Fruit fly (Drosophila melanogaster) whole organism, embryonic: ENCODE measurements around the gene pcm.

Experiments
- Ada2b ChIP-seq: fragments of 200-800 bp; sonication (Bioruptor generic); IDR thresholded peaks from 2 replicates; pipeline ENCODE4 v1.3.6; 2022; ENCODE audit warnings: missing biosample characterization, missing genetic modification characterization
- Aef1 ChIP-seq: fragments of 200-800 bp; sonication (Bioruptor generic); IDR thresholded peaks from 3 replicates; pipeline ENCODE4 v1.3.6; 2022; ENCODE audit warnings: missing biosample characterization, missing genetic modification characterization
- Antp ChIP-seq: fragments of 200-800 bp; sonication (Bioruptor generic); optimal IDR thresholded peaks from 3 replicates; lab custom pipeline; 2016; ENCODE audit warnings: missing biosample characterization, missing genetic modification characterization
- Atf3 ChIP-seq: fragments of 200-800 bp; sonication (Bioruptor generic); optimal IDR thresholded peaks from 3 replicates; lab custom pipeline; 2016; ENCODE audit warnings: missing biosample characterization, missing genetic modification characterization
- CG10267 ChIP-seq: fragments of 200-800 bp; sonication (Bioruptor generic); optimal IDR thresholded peaks from 2 replicates; lab custom pipeline; 2018; ENCODE audit warnings: missing biosample characterization, mild to moderate bottlenecking, missing genetic modification characterization, moderate library complexity
- CG10274 ChIP-seq: fragments of 200-800 bp; sonication (Bioruptor generic); optimal IDR thresholded peaks from 3 replicates; lab custom pipeline; 2017; ENCODE audit warnings: missing biosample characterization, mild to moderate bottlenecking, missing genetic modification characterization
- CG1233 ChIP-seq: fragments of 200-800 bp; sonication (Bioruptor generic); optimal IDR thresholded peaks from 4 replicates; lab custom pipeline; 2018; ENCODE audit warnings: missing biosample characterization, mild to moderate bottlenecking, missing genetic modification characterization
- CG13894 ChIP-seq: fragments of 200-800 bp; sonication (Bioruptor generic); optimal IDR thresholded peaks from 3 replicates; lab custom pipeline; 2018; ENCODE audit warnings: missing biosample characterization, mild to moderate bottlenecking, missing genetic modification characterization, moderate library complexity
- CG15073 ChIP-seq: fragments of 200-800 bp; sonication (Bioruptor generic); optimal IDR thresholded peaks from 2 replicates; lab custom pipeline; 2016; ENCODE audit warnings: missing biosample characterization, missing genetic modification characterization
- CG17612 ChIP-seq: fragments of 200-800 bp; sonication (Bioruptor generic); IDR thresholded peaks from 2 replicates; pipeline ENCODE4 v1.3.6; 2022; ENCODE audit warnings: missing biosample characterization, missing genetic modification characterization
- CG2120 ChIP-seq: fragments of 200-800 bp; sonication (Bioruptor generic); optimal IDR thresholded peaks from 3 replicates; lab custom pipeline; 2016; ENCODE audit warnings: missing biosample characterization, missing genetic modification characterization
- CG2129 ChIP-seq: fragments of 200-800 bp; sonication (Bioruptor generic); IDR thresholded peaks from 2 replicates; pipeline ENCODE4 v1.3.6; 2022; ENCODE audit warnings: missing biosample characterization, missing genetic modification characterization; ENCODE audit not compliant: partially characterized antibody
- CG2875 ChIP-seq: fragments of 200-800 bp; sonication (Bioruptor generic); optimal IDR thresholded peaks from 2 replicates; lab custom pipeline; 2017; ENCODE audit warnings: missing biosample characterization, mild to moderate bottlenecking, missing genetic modification characterization, missing genetic modification reagents
- CG32772 ChIP-seq: fragments of 200-800 bp; sonication (Bioruptor generic); IDR thresholded peaks from 2 replicates; pipeline ENCODE4 v1.3.6; 2022; ENCODE audit warnings: missing biosample characterization, missing genetic modification characterization
- CG33557 ChIP-seq: fragments of 200-800 bp; sonication (Bioruptor generic); optimal IDR thresholded peaks from 2 replicates; lab custom pipeline; 2019; ENCODE audit warnings: missing biosample characterization, mild to moderate bottlenecking, missing genetic modification characterization, moderate library complexity
- CG4282 ChIP-seq: fragments of 200-800 bp; sonication (Bioruptor generic); optimal IDR thresholded peaks from 2 replicates; lab custom pipeline; 2016; ENCODE audit warnings: missing biosample characterization, missing genetic modification characterization
- CG4424 ChIP-seq: fragments of 200-800 bp; sonication (Bioruptor generic); optimal IDR thresholded peaks from 3 replicates; lab custom pipeline; 2016; ENCODE audit warnings: missing biosample characterization, missing genetic modification characterization
- CG4730 ChIP-seq: fragments of 200-800 bp; sonication (Bioruptor generic); IDR thresholded peaks from 2 replicates; pipeline ENCODE4 v1.3.6; 2022; ENCODE audit warnings: missing biosample characterization, missing genetic modification characterization
- CG6272 ChIP-seq: fragments of 200-800 bp; sonication (Bioruptor generic); IDR thresholded peaks from 2 replicates; pipeline ENCODE4 v1.3.6; 2022; ENCODE audit warnings: missing biosample characterization, missing genetic modification characterization
- CG7987 ChIP-seq: fragments of 200-800 bp; sonication (Bioruptor generic); optimal IDR thresholded peaks from 2 replicates; lab custom pipeline; 2018; ENCODE audit warnings: missing biosample characterization, mild to moderate bottlenecking, missing genetic modification characterization, moderate library complexity
- CG8944 ChIP-seq: fragments of 200-800 bp; sonication (Bioruptor generic); optimal IDR thresholded peaks from 3 replicates; lab custom pipeline; 2016; ENCODE audit warnings: missing biosample characterization, missing genetic modification characterization
- CG9932 ChIP-seq: fragments of 200-800 bp; sonication (Bioruptor generic); IDR thresholded peaks from 2 replicates; pipeline ENCODE4 v1.3.6; 2022; ENCODE audit warnings: missing biosample characterization, missing genetic modification characterization
- ERR ChIP-seq: fragments of 200-800 bp; sonication (Bioruptor generic); optimal IDR thresholded peaks from 2 replicates; lab custom pipeline; 2016; ENCODE audit warnings: missing biosample characterization, missing genetic modification characterization
- HLH4C ChIP-seq: fragments of 200-800 bp; sonication (Bioruptor generic); IDR thresholded peaks from 3 replicates; pipeline ENCODE4 v1.3.6; 2022; ENCODE audit warnings: missing biosample characterization, missing genetic modification characterization; ENCODE audit not compliant: partially characterized antibody
- HmgD ChIP-seq: fragments of 200-800 bp; sonication (Bioruptor generic); optimal IDR thresholded peaks from 3 replicates; lab custom pipeline; 2016; ENCODE audit warnings: missing biosample characterization, missing genetic modification characterization
- Lhr ChIP-seq: fragments of 200-800 bp; sonication (Bioruptor generic); optimal IDR thresholded peaks from 3 replicates; lab custom pipeline; 2017; ENCODE audit warnings: mild to moderate bottlenecking, missing biosample characterization, missing genetic modification reagents, missing genetic modification characterization
- Meics ChIP-seq: fragments of 200-800 bp; sonication (Bioruptor generic); optimal IDR thresholded peaks from 2 replicates; lab custom pipeline; 2017; ENCODE audit warnings: missing biosample characterization, mild to moderate bottlenecking, missing genetic modification characterization
- Nf-YC ChIP-seq: fragments of 200-800 bp; optimal IDR thresholded peaks from 3 replicates; lab custom pipeline; 2019; ENCODE audit warnings: missing biosample characterization, mild to moderate bottlenecking, missing genetic modification characterization, moderate library complexity
- Side ChIP-seq: fragments of 200-800 bp; sonication (Bioruptor generic); optimal IDR thresholded peaks from 2 replicates; lab custom pipeline; 2016; ENCODE audit warnings: missing biosample characterization, missing genetic modification characterization
- bbx ChIP-seq: fragments of 200-800 bp; sonication (Bioruptor generic); IDR thresholded peaks from 2 replicates; pipeline ENCODE4 v1.3.6; 2022; ENCODE audit warnings: missing biosample characterization, missing genetic modification characterization; ENCODE audit not compliant: partially characterized antibody
- bigmax ChIP-seq: fragments of 200-800 bp; sonication (Bioruptor generic); optimal IDR thresholded peaks from 2 replicates; lab custom pipeline; 2018; ENCODE audit warnings: missing biosample characterization, mild to moderate bottlenecking, missing genetic modification characterization
- bowl ChIP-seq: fragments of 200-800 bp; sonication (Bioruptor generic); IDR thresholded peaks from 2 replicates; pipeline ENCODE4 v1.3.6; 2022; ENCODE audit warnings: missing biosample characterization, missing genetic modification characterization
- cad ChIP-seq: fragments of >200 bp; optimal IDR thresholded peaks from 2 replicates; lab custom pipeline; 2017; ENCODE audit warnings: missing biosample characterization, missing genetic modification characterization
- cwo ChIP-seq: fragments of 200-800 bp; sonication (Bioruptor generic); optimal IDR thresholded peaks from 3 replicates; lab custom pipeline; 2017; ENCODE audit warnings: missing biosample characterization, missing genetic modification characterization, mild to moderate bottlenecking, moderate library complexity, missing genetic modification reagents
- danr ChIP-seq: fragments of 200-800 bp; sonication (Bioruptor generic); IDR thresholded peaks from 2 replicates; pipeline ENCODE4 v1.3.6; 2022; ENCODE audit warnings: missing biosample characterization, missing genetic modification characterization
- dati ChIP-seq: fragments of 200-800 bp; sonication (Bioruptor generic); IDR thresholded peaks from 2 replicates; pipeline ENCODE4 v1.3.6; 2022; ENCODE audit warnings: missing biosample characterization, missing genetic modification characterization
- ems ChIP-seq: fragments of 200-800 bp; sonication (Bioruptor generic); optimal IDR thresholded peaks from 3 replicates; lab custom pipeline; 2016; ENCODE audit warnings: missing biosample characterization, missing genetic modification characterization
- eve ChIP-seq, 2 experiments: fragments of >200 bp; optimal IDR thresholded peaks; 2 replicates each; lab custom pipeline; 2017; ENCODE audit warnings: missing biosample characterization in 2 of 2, missing genetic modification characterization in 2 of 2
- fd3F ChIP-seq: fragments of 200-800 bp; sonication (Bioruptor generic); optimal IDR thresholded peaks from 2 replicates; lab custom pipeline; 2018; ENCODE audit warnings: missing biosample characterization, mild to moderate bottlenecking, missing genetic modification characterization, moderate library complexity
- grn ChIP-seq: fragments of 200-800 bp; sonication (Bioruptor generic); optimal IDR thresholded peaks from 3 replicates; lab custom pipeline; 2017; ENCODE audit warnings: missing biosample characterization, missing genetic modification characterization
- ind ChIP-seq: fragments of 200-800 bp; sonication (Bioruptor generic); optimal IDR thresholded peaks from 3 replicates; lab custom pipeline; 2016; ENCODE audit warnings: missing biosample characterization, missing genetic modification characterization
- p53 ChIP-seq: fragments of 200-800 bp; sonication (Bioruptor generic); optimal IDR thresholded peaks from 2 replicates; lab custom pipeline; 2016; ENCODE audit warnings: missing biosample characterization, missing genetic modification characterization
- pho ChIP-seq: fragments of 200-800 bp; sonication (Bioruptor generic); optimal IDR thresholded peaks from 2 replicates; lab custom pipeline; 2016; ENCODE audit warnings: missing biosample characterization, missing genetic modification characterization
- ranshi ChIP-seq: fragments of 200-800 bp; sonication (Bioruptor generic); IDR thresholded peaks from 2 replicates; pipeline ENCODE4 v1.3.6; 2022; ENCODE audit warnings: missing biosample characterization, missing genetic modification characterization
- row ChIP-seq: fragments of 200-800 bp; sonication (Bioruptor generic); IDR thresholded peaks from 3 replicates; pipeline ENCODE4 v1.3.6; 2022; ENCODE audit warnings: missing biosample characterization, missing genetic modification characterization
- so ChIP-seq: fragments of 200-800 bp; sonication (Bioruptor generic); IDR thresholded peaks from 3 replicates; pipeline ENCODE4 v1.3.6; 2022; ENCODE audit warnings: missing biosample characterization, missing genetic modification characterization
- tll ChIP-seq, 2 experiments: fragments of 200-800 bp in 1 of 2; fragments of >200 bp in 1 of 2; sonication (Bioruptor generic) in 1 of 2; optimal IDR thresholded peaks; 2 replicates each; lab custom pipeline; 2017 to 2019; ENCODE audit warnings: missing biosample characterization in 2 of 2, missing genetic modification characterization in 2 of 2, mild to moderate bottlenecking in 1 of 2, moderate library complexity in 1 of 2
- tup ChIP-seq: fragments of 200-800 bp; sonication (Bioruptor generic); optimal IDR thresholded peaks from 2 replicates; lab custom pipeline; 2016; ENCODE audit warnings: missing biosample characterization, mild to moderate bottlenecking, missing genetic modification characterization, moderate library complexity
- unc-4 ChIP-seq: fragments of 200-800 bp; sonication (Bioruptor generic); IDR thresholded peaks from 2 replicates; pipeline ENCODE4 v1.3.6; 2022; ENCODE audit warnings: missing biosample characterization, missing genetic modification characterization; ENCODE audit not compliant: partially characterized antibody

Gene pcm

DNA sequence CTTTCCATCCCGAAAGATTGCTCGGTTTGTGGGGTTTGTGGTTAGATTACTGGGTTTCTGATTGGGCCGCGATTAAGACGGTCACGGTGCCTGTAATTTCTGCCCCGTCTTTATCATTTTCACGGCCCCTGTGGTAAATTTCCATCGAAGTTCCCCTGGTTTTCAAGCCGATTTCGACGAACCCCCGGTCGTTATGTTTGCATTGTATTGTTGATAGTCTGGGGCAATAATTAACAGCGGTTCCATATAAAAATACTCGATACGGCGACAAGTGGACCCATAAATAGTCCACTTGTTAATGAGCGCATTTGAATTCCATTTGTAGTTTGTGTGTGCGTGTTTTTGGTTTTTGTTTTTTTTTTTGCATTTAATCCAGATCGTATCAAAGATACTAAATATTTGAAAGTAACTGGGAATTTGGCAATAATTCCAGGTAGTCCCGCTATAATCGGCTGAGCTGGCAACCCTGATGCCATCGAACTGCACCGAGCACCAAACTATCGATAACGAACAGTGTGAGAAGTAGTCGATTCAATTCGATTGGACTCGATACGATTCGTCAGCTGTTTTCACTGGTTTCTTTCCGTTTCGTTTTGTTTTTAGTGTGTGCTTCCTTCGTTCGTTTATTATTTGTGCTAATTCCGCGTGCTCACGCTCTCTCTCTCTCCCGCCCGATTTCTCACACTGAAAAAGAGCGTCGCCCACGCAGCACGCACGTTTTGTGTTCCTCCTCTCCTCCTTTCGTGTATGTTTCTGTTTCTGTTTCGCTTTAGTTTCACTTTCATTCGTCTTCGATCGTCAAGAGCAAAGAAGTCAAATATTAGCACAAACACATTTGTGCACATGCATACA lies 13.7 kb upstream of the pcm start (continued):
- TF ChIP-seq grn, result peak; percentile 29
- TF ChIP-seq Aef1, result no peak
- no peak for TF ChIP-seq CG6272
- TF ChIP-seq CG2129 (GFP tag; lab: Robert Waterston, UW), result peak; percentile 44; the same call in 1 of the 2 replicates
- peak; percentile 62 for TF ChIP-seq CG13894 (tag; lab: Kevin White, UChicago)
- TF ChIP-seq eve (GFP tag; optimal IDR thresholded peaks at IDR 0.05; lab: Kevin White, UChicago), result no peak
- peak in 1 of 2 experiments; percentile 66 for TF ChIP-seq tll (GFP tag; optimal IDR thresholded peaks at IDR 0.05; lab: Kevin White, UChicago)
- peak; percentile 80 for TF ChIP-seq HLH4C (GFP tag; lab: Robert Waterston, UW)
- peak; percentile 26 for TF ChIP-seq CG10267 (tag; lab: Kevin White, UChicago)
- TF ChIP-seq so, result no peak
- no peak for TF ChIP-seq danr (GFP tag; lab: Robert Waterston, UW)
- TF ChIP-seq CG17612 (GFP tag; lab: Robert Waterston, UW), result no peak
- TF ChIP-seq pho (GFP tag; lab: Kevin White, UChicago), result peak; percentile 19
- peak; percentile 18 for TF ChIP-seq HmgD (GFP tag; lab: Kevin White, UChicago)
- no peak for TF ChIP-seq CG32772 (GFP tag; lab: Robert Waterston, UW)
- TF ChIP-seq ERR, result peak; percentile 72
- peak; percentile 65 for TF ChIP-seq Lhr
- no peak for TF ChIP-seq ems
- TF ChIP-seq Ada2b (GFP tag; lab: Robert Waterston, UW), result 0 out of 2 replicates have a peak, but pooled peaks have one; percentile 22
- peak; percentile 82 for TF ChIP-seq bbx (GFP tag; lab: Robert Waterston, UW)
- TF ChIP-seq p53 (GFP tag; lab: Kevin White, UChicago), result peak; percentile 32
- no peak for TF ChIP-seq fd3F (GFP tag; lab: Kevin White, UChicago)
- no peak for TF ChIP-seq CG8944
- no peak for TF ChIP-seq dati (GFP tag; lab: Robert Waterston, UW)
- TF ChIP-seq CG4424, result peak; percentile 6
- TF ChIP-seq Meics (GFP tag; lab: Kevin White, UChicago), result peak; percentile 22
- no peak for TF ChIP-seq CG1233 (GFP tag; lab: Kevin White, UChicago)
- no peak for TF ChIP-seq CG2875 (GFP tag; lab: Kevin White, UChicago)
- TF ChIP-seq cad, result no peak
- TF ChIP-seq bowl (GFP tag; lab: Robert Waterston, UW), result no peak
- peak; percentile 72 for TF ChIP-seq CG7987 (GFP tag; lab: Kevin White, UChicago)
- TF ChIP-seq Nf-YC, result peak; percentile 43
- no peak for TF ChIP-seq ind (GFP tag; lab: Kevin White, UChicago)
- no peak for TF ChIP-seq CG33557 (GFP tag; lab: Kevin White, UChicago)
- TF ChIP-seq Antp, result peak; percentile 52
- TF ChIP-seq CG4282 (GFP tag; lab: Kevin White, UChicago), result no peak
- no peak for TF ChIP-seq CG10274 (GFP tag; lab: Kevin White, UChicago)
- TF ChIP-seq Atf3 (GFP tag; lab: Kevin White, UChicago), result no peak
- TF ChIP-seq CG15073 (GFP tag; lab: Kevin White, UChicago), result no peak
- peak; percentile 77 for TF ChIP-seq cwo (GFP tag; lab: Kevin White, UChicago)
- TF ChIP-seq CG2120, result peak; percentile 64
- TF ChIP-seq ranshi (GFP tag; lab: Robert Waterston, UW), result no peak
- no peak for TF ChIP-seq tup (GFP tag; lab: Kevin White, UChicago)
- TF ChIP-seq bigmax (GFP tag; lab: Kevin White, UChicago), result no peak
- TF ChIP-seq CG9932 (GFP tag; lab: Robert Waterston, UW), result peak; percentile 64
- peak; percentile 69 for TF ChIP-seq row
- TF ChIP-seq CG4730, result no peak
- peak; percentile 40 for TF ChIP-seq Side (GFP tag; lab: Kevin White, UChicago)
- TF ChIP-seq unc-4 (GFP tag; lab: Robert Waterston, UW), result peak; percentile 80
